Worm (Caenorhabditis elegans) whole organism, early embryonic: ENCODE measurements around the gene R12H7.4.

Source experiments
- ama-1 ChIP-seq: fragments of 150-350 bp; optimal IDR thresholded peaks from 2 replicates; lab custom pipeline; 2014
- hmbx-1 ChIP-seq: sonication (generic microtip); optimal IDR thresholded peaks from 2 replicates; lab custom pipeline; 2016; ENCODE audit warnings: mild to moderate bottlenecking, missing genetic modification characterization, missing compliant biosample characterization
- tbx-37 ChIP-seq: fragments of 200-800 bp; sonication (Bioruptor generic); conservative IDR thresholded peaks from 2 replicates; pipeline ENCODE4 v1.3.6; 2022; ENCODE audit warnings: missing genetic modification reagents, missing genetic modification characterization, missing compliant biosample characterization

- TF ChIP-seq ama-1 (lab: Kevin White, UChicago) (no peak), tbx-37 (no peak), hmbx-1 (tag; lab: Kevin White, UChicago) (no peak)
These were observed 8.4 kb downstream of the R12H7.4 start for ce11 chrX:13225111-13225905.
